Worm (Caenorhabditis elegans) whole organism, L1 larva: ENCODE data around the gene F49C5.7.

Experiments
- nhr-237 ChIP-seq: fragments of 150-350 bp; optimal IDR thresholded peaks from 2 replicates; lab custom pipeline; 2014; ENCODE audit warnings: missing biosample characterization, missing genetic modification characterization
- zip-4 ChIP-seq: fragments of 200-800 bp; sonication (Bioruptor generic); optimal IDR thresholded peaks from 2 replicates; lab custom pipeline; 2018; ENCODE audit warnings: mild to moderate bottlenecking, missing genetic modification characterization, moderate library complexity, missing compliant biosample characterization

- no peak for TF ChIP-seq zip-4 (GFP tag; lab: Kevin White, UChicago)
- TF ChIP-seq nhr-237, result no peak
These were observed 15.0 kb downstream of the F49C5.7 start, which contains the start of gene clec-4 for ce11 chrII:12580952-12581351.
